Fruit fly (Drosophila melanogaster): Measurements from ENCODE around the gene rst.

DNA sequence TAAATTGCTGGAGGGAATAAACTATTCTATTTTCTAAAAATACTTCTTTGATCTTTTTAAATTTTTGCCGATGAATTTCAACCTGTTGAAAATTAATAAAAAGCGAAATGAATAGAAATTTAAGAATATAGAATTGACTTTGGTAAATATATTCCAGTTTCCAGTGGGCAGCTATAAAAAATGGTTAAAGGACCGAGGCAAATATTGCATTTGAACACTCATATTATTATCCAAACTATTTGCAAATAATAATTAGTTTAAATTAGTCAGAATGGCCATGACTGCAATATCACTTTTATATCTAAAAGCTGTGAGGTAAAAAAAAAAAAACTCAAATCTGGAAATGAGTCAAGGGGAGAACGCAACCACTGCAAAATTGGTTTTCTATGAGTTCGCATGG, 38.8 kb downstream of the rst start, which contains the start of gene CG3592:
- TF ChIP-seq Hr83 (GFP tag; optimal IDR thresholded peaks at IDR 0.05; ENCODE audit: poor library complexity, severe bottlenecking) (no peak), fru (GFP tag; optimal IDR thresholded peaks at IDR 0.05) (no peak), Dfd (GFP tag; optimal IDR thresholded peaks at IDR 0.05) (no peak), N (GFP tag; optimal IDR thresholded peaks at IDR 0.05) (no peak), CrebA (GFP tag; optimal IDR thresholded peaks at IDR 0.05; ENCODE audit: borderline replicate concordance) (no peak), br (GFP tag; optimal IDR thresholded peaks at IDR 0.05) (no peak), brk (GFP tag; optimal IDR thresholded peaks at IDR 0.05) (no peak)

All from whole organism, wandering third instar larva.